Worm (Caenorhabditis elegans) whole organism, L4/young adult: ENCODE results near the gene rhgf-2.

Experiments
- W03F9.2 ChIP-seq: fragments of 150-350 bp; optimal IDR thresholded peaks from 2 replicates; lab custom pipeline; 2014; ENCODE audit warnings: missing biosample characterization, missing genetic modification characterization
- him-1 ChIP-seq: sonication (generic microtip); optimal IDR thresholded peaks from 2 replicates; lab custom pipeline; 2016; ENCODE audit warnings: missing genotype, missing genetic modification reagents, missing genetic modification characterization, missing compliant biosample characterization

ce11 chrII:4152864-4153263 is 52.3 kb downstream of the rhgf-2 start:
- TF ChIP-seq him-1 (tag; lab: Kevin White, UChicago) (no peak), W03F9.2 (no peak)
